Worm (Caenorhabditis elegans): ENCODE results near the gene emb-1.

emb-1 gene

DNA sequence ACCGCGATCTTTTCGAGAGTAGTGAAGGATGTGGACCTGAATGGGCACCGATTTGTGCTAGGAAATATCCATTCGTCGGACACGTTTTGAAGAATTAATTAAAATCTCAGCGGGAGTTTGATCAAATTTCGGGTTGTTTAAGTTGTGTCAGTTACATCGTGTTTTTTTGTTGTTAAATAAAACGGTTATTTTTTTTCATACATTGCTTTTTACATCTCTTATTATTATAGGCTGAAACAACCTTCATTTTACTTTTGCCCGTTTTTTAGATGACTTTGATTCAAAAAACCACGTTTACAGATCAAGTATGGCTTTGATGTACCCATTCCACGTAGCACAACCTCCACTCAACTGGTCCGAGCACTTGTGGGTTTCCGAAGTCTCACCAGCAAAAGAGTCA lies at the start of gene emb-1:
emb-1 (plus strand) TSS at position 301 of the 400 bp plus-strand sequence.
- TF ChIP-seq elt-1 (tag; optimal IDR thresholded peaks at IDR 0.05; ENCODE audit: borderline replicate concordance, insufficient read depth) (no peak), unc-62 (GFP tag; optimal IDR thresholded peaks at IDR 0.05) (no peak), flh-1 (GFP tag; optimal IDR thresholded peaks at IDR 0.05) (no peak), lsy-2 (tag; optimal IDR thresholded peaks at IDR 0.05) (no peak), nhr-237 (tag; optimal IDR thresholded peaks at IDR 0.05) (no peak), ztf-11 (tag; optimal IDR thresholded peaks at IDR 0.05) (no peak), M03D4.4 (tag; optimal IDR thresholded peaks at IDR 0.05) (no peak), lin-13 (tag; optimal IDR thresholded peaks at IDR 0.05) (no peak), sem-2 (GFP tag; optimal IDR thresholded peaks at IDR 0.05) (no peak), nhr-76 (tag; optimal IDR thresholded peaks at IDR 0.05) (no peak), nhr-12 (tag; optimal IDR thresholded peaks at IDR 0.05) (no peak), mab-5 (tag; optimal IDR thresholded peaks at IDR 0.05) (no peak), blmp-1 (tag; optimal IDR thresholded peaks at IDR 0.05) (no peak), bed-3 (GFP tag; optimal IDR thresholded peaks at IDR 0.05) (no peak)

DNA sequence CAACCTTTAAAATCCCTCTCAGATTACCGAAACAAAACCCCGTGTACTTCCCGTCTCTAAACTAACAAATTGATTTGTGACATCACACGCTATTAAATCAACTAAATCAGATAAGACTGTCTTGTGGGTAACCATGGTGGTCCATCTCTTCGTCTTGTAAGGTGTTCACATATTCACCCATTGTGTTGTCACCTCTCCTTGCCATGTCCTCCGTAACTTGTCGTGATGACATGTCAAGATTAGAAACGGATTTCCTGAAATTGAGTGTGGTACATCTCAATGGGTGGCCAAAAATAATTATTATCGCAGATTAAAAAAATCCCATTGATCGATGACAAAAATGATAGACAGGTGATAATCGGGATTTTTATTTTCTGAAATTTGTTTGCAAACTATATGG lies 48.9 kb upstream of the emb-1 start:
- TF ChIP-seq nhr-2 (tag; optimal IDR thresholded peaks at IDR 0.05) (peak; percentile 33), elt-1 (tag; optimal IDR thresholded peaks at IDR 0.05; ENCODE audit: borderline replicate concordance, insufficient read depth) (peak; percentile 68), unc-62 (GFP tag; optimal IDR thresholded peaks at IDR 0.05) (peak; percentile 42), pha-4 (tag; optimal IDR thresholded peaks at IDR 0.05) (no peak)

DNA sequence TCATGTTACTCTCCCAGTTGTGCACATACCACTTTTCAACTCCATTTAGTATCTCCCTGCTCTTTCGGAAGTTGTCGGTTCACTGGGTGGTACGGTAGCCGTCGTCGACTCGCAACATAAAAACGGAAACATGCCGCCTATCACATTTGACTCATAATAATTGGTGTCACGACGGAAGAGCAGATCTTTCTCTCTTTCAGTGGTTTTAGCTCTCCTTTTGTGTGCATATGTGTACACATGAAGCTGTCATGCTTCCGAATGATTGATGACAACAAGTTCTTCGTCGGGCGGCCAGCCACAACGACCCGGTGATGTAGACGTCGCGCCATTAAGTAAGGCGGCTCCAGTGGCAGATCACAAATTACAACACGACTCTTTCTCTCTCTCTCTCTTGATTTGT lies 47.5 kb upstream of the emb-1 start:
- TF ChIP-seq pha-4 (tag; optimal IDR thresholded peaks at IDR 0.05) (no peak), bed-3 (GFP tag; optimal IDR thresholded peaks at IDR 0.05) (no peak), ham-2 (GFP tag; optimal IDR thresholded peaks at IDR 0.05) (no peak), nhr-28 (tag; optimal IDR thresholded peaks at IDR 0.05) (no peak), hlh-1 (tag; optimal IDR thresholded peaks at IDR 0.05) (no peak), elt-1 (tag; optimal IDR thresholded peaks at IDR 0.05; ENCODE audit: borderline replicate concordance, insufficient read depth) (no peak), sptf-1 (tag; optimal IDR thresholded peaks at IDR 0.05) (no peak), M03D4.4 (tag; optimal IDR thresholded peaks at IDR 0.05) (no peak), unc-120 (tag; optimal IDR thresholded peaks at IDR 0.05; ENCODE audit: poor library complexity, severe bottlenecking) (no peak), mls-2 (tag; optimal IDR thresholded peaks at IDR 0.05) (no peak), nhr-76 (tag; optimal IDR thresholded peaks at IDR 0.05) (no peak), elt-3 (tag; optimal IDR thresholded peaks at IDR 0.05) (no peak), ztf-11 (tag; optimal IDR thresholded peaks at IDR 0.05) (no peak), tbx-8 (GFP tag; optimal IDR thresholded peaks at IDR 0.05) (no peak), snpc-4 (tag; optimal IDR thresholded peaks at IDR 0.05) (no peak)

DNA sequence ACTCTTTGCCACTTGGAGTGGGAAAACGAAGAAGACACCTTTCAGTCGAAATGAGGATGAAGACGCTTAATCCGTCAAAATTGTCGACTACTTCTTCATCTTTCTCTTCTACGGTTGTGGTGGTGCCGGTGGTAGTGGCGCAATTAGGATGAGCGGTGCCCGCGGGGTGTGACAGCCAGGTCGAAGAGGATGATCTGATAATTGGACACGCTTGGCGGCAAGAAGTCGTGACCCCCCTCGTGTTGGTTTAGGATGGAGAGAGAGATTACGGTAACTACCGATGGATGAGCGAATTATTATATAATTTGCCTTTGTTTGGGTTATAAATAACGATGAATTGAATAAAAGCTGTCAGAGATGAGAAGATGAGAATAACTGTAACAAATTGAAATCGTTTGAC lies 46.3 kb upstream of the emb-1 start:
- TF ChIP-seq mep-1 (tag; optimal IDR thresholded peaks at IDR 0.05) (no peak), nhr-237 (tag; optimal IDR thresholded peaks at IDR 0.05) (no peak), nhr-2 (tag; optimal IDR thresholded peaks at IDR 0.05) (peak; percentile 79), lsy-2 (tag; optimal IDR thresholded peaks at IDR 0.05) (no peak), pha-4 (tag; optimal IDR thresholded peaks at IDR 0.05) (no peak), nhr-76 (tag; optimal IDR thresholded peaks at IDR 0.05) (no peak)

DNA sequence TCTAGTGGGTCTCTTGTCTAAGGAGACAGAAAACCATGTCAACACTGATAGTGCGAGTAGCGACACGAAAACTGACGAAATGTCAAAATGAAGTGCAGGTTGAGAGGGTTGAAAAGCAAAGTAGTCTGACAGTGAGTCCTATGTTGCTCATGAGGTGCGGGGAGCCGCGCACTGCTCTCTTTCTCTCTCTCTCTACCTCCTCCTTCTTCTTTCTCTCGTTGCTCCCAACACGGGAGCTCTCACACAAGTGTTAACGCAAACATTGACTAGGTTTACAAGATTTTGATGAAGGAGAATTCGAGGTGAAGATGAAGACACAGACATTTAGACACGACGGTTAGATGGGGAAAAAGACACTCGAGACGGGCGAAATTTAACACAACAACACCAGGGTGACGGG lies 44.0 kb upstream of the emb-1 start:
- TF ChIP-seq sptf-1 (tag; optimal IDR thresholded peaks at IDR 0.05): no peak
- TF ChIP-seq nhr-28 (tag; optimal IDR thresholded peaks at IDR 0.05): no peak
- no peak for TF ChIP-seq unc-62 (GFP tag; optimal IDR thresholded peaks at IDR 0.05)

DNA sequence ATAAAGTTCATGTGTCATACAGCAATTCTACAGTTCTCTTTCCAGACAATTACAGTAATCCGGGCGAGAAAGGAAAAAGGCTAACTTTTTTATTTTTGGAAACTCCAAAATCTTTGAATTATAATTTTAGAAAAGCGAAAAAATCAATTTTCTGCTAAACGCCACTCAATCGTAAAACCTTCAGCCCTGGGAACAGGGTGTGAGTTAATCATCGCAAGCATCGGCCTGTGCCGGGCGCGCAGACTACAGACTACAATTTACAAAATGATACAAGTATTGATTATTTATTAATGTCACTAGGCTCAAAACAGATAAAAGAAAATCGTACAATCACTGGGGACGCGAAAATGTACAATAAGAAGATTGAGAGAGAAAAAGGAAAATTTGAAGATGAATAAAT lies 42.6 kb upstream of the emb-1 start:
- TF ChIP-seq cnd-1 (tag; optimal IDR thresholded peaks at IDR 0.05): no peak
- TF ChIP-seq pha-4 (tag; optimal IDR thresholded peaks at IDR 0.05): no peak
- no peak for TF ChIP-seq nhr-12 (tag; optimal IDR thresholded peaks at IDR 0.05)

DNA sequence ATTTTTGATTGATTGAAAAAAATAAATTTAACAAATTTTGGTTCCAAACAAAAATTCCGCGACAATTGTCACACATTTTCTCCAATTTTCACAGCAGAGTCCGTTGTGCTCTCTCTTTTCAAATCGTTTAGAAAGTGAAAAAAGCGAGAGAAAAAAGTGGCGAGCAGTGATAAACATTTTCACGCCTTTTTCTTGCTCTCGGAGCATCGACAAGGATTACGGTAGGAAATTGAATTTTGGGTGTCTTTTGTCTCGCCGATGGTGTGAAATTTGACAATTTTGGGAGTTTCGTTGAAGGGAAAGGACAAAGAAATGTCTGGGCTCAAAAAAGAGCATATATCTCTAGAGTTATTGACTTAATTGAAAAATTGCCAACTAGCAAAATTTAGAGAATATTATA lies 38.7 kb upstream of the emb-1 start:
- TF ChIP-seq nhr-28 (tag; optimal IDR thresholded peaks at IDR 0.05): no peak
